Worm (Caenorhabditis elegans) whole organism, L1 larva: Measurements from ENCODE around the gene C38C3.4.

ENCODE experiments used
- alr-1 ChIP-seq: fragments of 200-800 bp; sonication (Bioruptor generic); optimal IDR thresholded peaks from 2 replicates; lab custom pipeline; 2018; ENCODE audit warnings: borderline replicate concordance, mild to moderate bottlenecking, missing genetic modification characterization, missing compliant biosample characterization
- ama-1 ChIP-seq: fragments of 150-350 bp; optimal IDR thresholded peaks from 2 replicates; lab custom pipeline; 2014
- ces-1 ChIP-seq: fragments of 150-350 bp; optimal IDR thresholded peaks from 2 replicates; lab custom pipeline; 2014; ENCODE audit warnings: missing biosample characterization, missing genetic modification reagents, missing genetic modification characterization
- dpl-1 ChIP-seq, 3 experiments: fragments of 150-350 bp in 2 of 3; sonication (generic microtip) in 1 of 3; optimal IDR thresholded peaks; 2 replicates each; lab custom pipeline; 2014 to 2017; ENCODE audit warnings: missing biosample characterization in 3 of 3, missing genetic modification characterization in 3 of 3, missing genetic modification reagents in 3 of 3
- egl-27 ChIP-seq, 2 experiments: fragments of 150-350 bp in 1 of 2; sonication (generic microtip); optimal IDR thresholded peaks; 3 replicates each; lab custom pipeline; 2017 to 2018; ENCODE audit warnings: missing biosample characterization in 2 of 2, missing genetic modification characterization in 2 of 2, missing genetic modification reagents in 2 of 2
- fos-1 ChIP-seq: fragments of 150-350 bp; optimal IDR thresholded peaks from 2 replicates; lab custom pipeline; 2014; ENCODE audit warnings: missing biosample characterization, missing genetic modification characterization
- hpl-2 ChIP-seq: fragments of 150-350 bp; optimal IDR thresholded peaks from 2 replicates; lab custom pipeline; 2014; ENCODE audit warnings: missing biosample characterization, missing genetic modification reagents, missing genetic modification characterization
- nhr-12 ChIP-seq: sonication (generic microtip); optimal IDR thresholded peaks from 2 replicates; lab custom pipeline; 2017; ENCODE audit warnings: missing biosample characterization, missing genetic modification characterization
- nhr-76 ChIP-seq: sonication (generic microtip); optimal IDR thresholded peaks from 2 replicates; lab custom pipeline; 2017; ENCODE audit warnings: missing biosample characterization, missing genetic modification characterization
- nhr-85 ChIP-seq: sonication (generic microtip); peaks from one replicate; lab custom pipeline; 2016; ENCODE audit warnings: missing genetic modification characterization, inconsistent platforms, missing compliant biosample characterization
- snpc-4 ChIP-seq: fragments of 150-350 bp; optimal IDR thresholded peaks from 2 replicates; lab custom pipeline; 2014; ENCODE audit warnings: missing biosample characterization, missing genetic modification characterization
- unc-30 ChIP-seq: sonication (generic microtip); optimal IDR thresholded peaks from 2 replicates; lab custom pipeline; 2017; ENCODE audit warnings: missing biosample characterization, missing genetic modification characterization
- zag-1 ChIP-seq: fragments of 150-350 bp; optimal IDR thresholded peaks from 2 replicates; lab custom pipeline; 2014; ENCODE audit warnings: missing biosample characterization, missing genetic modification characterization
- ztf-4 ChIP-seq: fragments of 150-350 bp; optimal IDR thresholded peaks from 2 replicates; lab custom pipeline; 2014; ENCODE audit warnings: missing biosample characterization, missing genetic modification characterization

DNA sequence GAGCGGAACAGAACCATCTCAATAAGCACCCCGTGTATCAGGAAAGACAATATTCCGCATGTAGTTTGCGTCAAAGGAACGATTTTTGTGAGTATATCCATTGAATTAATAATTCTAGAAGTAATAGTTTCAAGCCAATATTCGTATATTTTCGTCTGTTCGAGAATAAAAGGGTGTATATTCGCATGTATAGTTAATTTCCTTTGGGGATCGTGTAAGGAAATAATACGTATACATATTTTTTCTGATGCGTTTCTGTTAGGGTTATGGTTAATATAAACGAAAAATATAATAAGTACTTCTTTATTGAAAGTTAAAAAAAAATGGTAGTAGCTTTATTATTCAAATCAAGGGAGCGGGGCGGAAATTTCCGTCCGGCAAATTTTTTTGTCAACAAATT is 46.1 kb downstream of the C38C3.4 start, which contains the start of gene str-236:
- TF ChIP-seq snpc-4 (tag; lab: Kevin White, UChicago) (no peak), alr-1 (tag; lab: Kevin White, UChicago) (no peak), ztf-4 (no peak), nhr-85 (tag; lab: Kevin White, UChicago) (no peak), ama-1 (lab: Kevin White, UChicago) (no peak), zag-1 (tag; lab: Kevin White, UChicago) (no peak), unc-30 (tag; lab: Kevin White, UChicago) (no peak), ces-1 (GFP tag; lab: Kevin White, UChicago) (no peak), nhr-76 (tag; lab: Kevin White, UChicago) (no peak), egl-27 (tag; optimal IDR thresholded peaks at IDR 0.05; lab: Kevin White, UChicago) (no peak), fos-1 (tag; lab: Kevin White, UChicago) (no peak), hpl-2 (GFP tag; lab: Kevin White, UChicago) (no peak), dpl-1 (GFP tag; optimal IDR thresholded peaks at IDR 0.05; lab: Kevin White, UChicago) (no peak), nhr-12 (tag; lab: Kevin White, UChicago) (no peak)
